Worm (Caenorhabditis elegans): ENCODE measurements around the gene upb-1.

DNA sequence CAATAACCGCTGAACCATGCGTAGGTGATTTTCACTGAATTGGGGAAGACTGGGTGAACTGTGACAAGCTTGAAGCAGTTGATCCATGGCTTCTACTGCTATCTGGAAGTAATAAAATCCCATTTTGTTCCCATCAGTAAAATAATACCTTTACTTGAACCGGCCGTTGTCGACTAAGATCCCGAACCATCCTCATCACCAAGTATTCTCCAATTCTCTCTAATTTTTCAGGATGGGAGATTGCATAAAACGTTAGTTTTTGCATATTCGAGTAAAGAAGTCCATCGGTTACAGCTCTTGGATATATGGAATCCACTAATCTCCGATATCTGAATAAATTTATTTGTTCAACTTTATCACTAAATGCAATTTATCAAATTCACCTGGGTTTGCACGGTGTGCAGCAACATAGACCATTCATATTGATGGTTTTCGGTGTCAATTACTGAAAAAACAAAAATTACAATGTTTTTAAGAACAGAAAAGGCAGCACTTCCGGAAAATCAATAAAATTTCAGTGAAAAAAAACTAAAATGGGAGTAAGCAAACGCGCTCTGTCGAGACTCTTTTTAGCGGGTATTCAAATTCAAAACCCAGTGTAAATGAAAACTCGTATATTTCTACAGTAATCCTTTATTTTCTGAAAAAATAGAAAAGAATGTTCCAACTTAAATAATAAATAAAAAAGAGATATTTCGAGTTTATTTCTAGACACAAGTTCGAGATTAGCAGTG is 30.9 kb upstream of the upb-1 start, which contains the start of gene efr-3:
- no peak for TF ChIP-seq nhr-76 (tag; optimal IDR thresholded peaks at IDR 0.05)
- TF ChIP-seq mls-2 (tag; optimal IDR thresholded peaks at IDR 0.05): no peak
- no peak for TF ChIP-seq blmp-1 (tag; optimal IDR thresholded peaks at IDR 0.05)
- no peak for TF ChIP-seq ztf-11 (tag; optimal IDR thresholded peaks at IDR 0.05)
- no peak for TF ChIP-seq tbx-8 (GFP tag; optimal IDR thresholded peaks at IDR 0.05)
- no peak for TF ChIP-seq unc-62 (GFP tag; optimal IDR thresholded peaks at IDR 0.05)
- TF ChIP-seq unc-39 (tag; optimal IDR thresholded peaks at IDR 0.05): no peak
- TF ChIP-seq lin-13 (tag; optimal IDR thresholded peaks at IDR 0.05): no peak
- no peak for TF ChIP-seq elt-1 (tag; optimal IDR thresholded peaks at IDR 0.05; ENCODE audit: borderline replicate concordance, insufficient read depth)
- no peak for TF ChIP-seq snpc-4 (tag; optimal IDR thresholded peaks at IDR 0.05)
- no peak for TF ChIP-seq mep-1 (tag; optimal IDR thresholded peaks at IDR 0.05)
- no peak for TF ChIP-seq hlh-1 (tag; optimal IDR thresholded peaks at IDR 0.05)
- TF ChIP-seq lsy-2 (tag; optimal IDR thresholded peaks at IDR 0.05): peak; percentile 51
- no peak for TF ChIP-seq sem-2 (GFP tag; optimal IDR thresholded peaks at IDR 0.05)
